Worm (Caenorhabditis elegans) whole organism, early embryonic: ENCODE data around the gene rpl-43.

Source experiments
- B0310.2 ChIP-seq: sonication (generic microtip); optimal IDR thresholded peaks from 2 replicates; lab custom pipeline; 2016; ENCODE audit warnings: mild to moderate bottlenecking, missing genetic modification characterization, missing compliant biosample characterization
- F13C5.2 ChIP-seq: sonication (generic microtip); optimal IDR thresholded peaks from 2 replicates; lab custom pipeline; 2017; ENCODE audit warnings: mild to moderate bottlenecking, missing genetic modification characterization, inconsistent platforms, missing compliant biosample characterization
- aly-1 ChIP-seq: sonication (generic microtip); optimal IDR thresholded peaks from 2 replicates; lab custom pipeline; 2016; ENCODE audit warnings: missing genetic modification characterization, missing compliant biosample characterization
- ama-1 ChIP-seq: fragments of 150-350 bp; optimal IDR thresholded peaks from 2 replicates; lab custom pipeline; 2014
- ceh-13 ChIP-seq: fragments of 200-800 bp; sonication (Bioruptor generic); optimal IDR thresholded peaks from 2 replicates; lab custom pipeline; 2018; ENCODE audit warnings: mild to moderate bottlenecking, missing genetic modification characterization, missing compliant biosample characterization
- ceh-36 ChIP-seq: sonication (generic microtip); optimal IDR thresholded peaks from 2 replicates; lab custom pipeline; 2016; ENCODE audit warnings: missing genetic modification characterization, inconsistent platforms, missing compliant biosample characterization
- ets-7 ChIP-seq: sonication (generic microtip); optimal IDR thresholded peaks from 2 replicates; lab custom pipeline; 2016; ENCODE audit warnings: missing genotype, missing genetic modification characterization, missing compliant biosample characterization
- flt-1 ChIP-seq: fragments of 200-800 bp; sonication (Bioruptor generic); IDR thresholded peaks from 2 replicates; pipeline ENCODE4 v1.3.6; 2022; ENCODE audit warnings: missing genetic modification characterization, missing compliant biosample characterization
- hmbx-1 ChIP-seq: sonication (generic microtip); optimal IDR thresholded peaks from 2 replicates; lab custom pipeline; 2016; ENCODE audit warnings: mild to moderate bottlenecking, missing genetic modification characterization, missing compliant biosample characterization
- hmg-4 ChIP-seq: fragments of 200-800 bp; sonication (Bioruptor generic); optimal IDR thresholded peaks from 2 replicates; lab custom pipeline; 2018; ENCODE audit warnings: mild to moderate bottlenecking, missing genetic modification characterization, missing compliant biosample characterization
- hnd-1 ChIP-seq: sonication (generic microtip); optimal IDR thresholded peaks from 2 replicates; lab custom pipeline; 2016; ENCODE audit warnings: missing genetic modification characterization, missing compliant biosample characterization
- pes-1 ChIP-seq: fragments of 200-800 bp; sonication (Bioruptor generic); IDR thresholded peaks from 2 replicates; pipeline ENCODE4 v1.3.6; 2022; ENCODE audit warnings: missing genetic modification reagents, missing genetic modification characterization, missing compliant biosample characterization
- scrt-1 ChIP-seq: fragments of 200-800 bp; sonication (Bioruptor generic); IDR thresholded peaks from 2 replicates; pipeline ENCODE4 v1.3.6; 2022; ENCODE audit warnings: missing genetic modification characterization, missing compliant biosample characterization
- sea-1 ChIP-seq: fragments of 200-800 bp; sonication (Bioruptor generic); conservative IDR thresholded peaks from 2 replicates; pipeline ENCODE4 v1.3.6; 2022; ENCODE audit warnings: missing genetic modification characterization, missing compliant biosample characterization
- tbx-11 ChIP-seq: fragments of 200-800 bp; sonication (Bioruptor generic); IDR thresholded peaks from 2 replicates; pipeline ENCODE4 v1.3.6; 2022; ENCODE audit warnings: missing genetic modification characterization, missing compliant biosample characterization
- tbx-37 ChIP-seq: fragments of 200-800 bp; sonication (Bioruptor generic); conservative IDR thresholded peaks from 2 replicates; pipeline ENCODE4 v1.3.6; 2022; ENCODE audit warnings: missing genetic modification reagents, missing genetic modification characterization, missing compliant biosample characterization
- tra-4 ChIP-seq: sonication (generic microtip); optimal IDR thresholded peaks from 2 replicates; lab custom pipeline; 2017; ENCODE audit warnings: missing genetic modification characterization, missing compliant biosample characterization

rpl-43 gene

ce11 chrII:14155259-14156023 lies at the start of gene rpl-43, which contains the start of gene xrn-2:
Gene rpl-43 (plus strand): TSS chrII:14155294.
Gene xrn-2 (plus strand): TSS chrII:14155768.
- TF ChIP-seq hmbx-1 (no peak), ama-1 (lab: Kevin White, UChicago) (peak; percentile 49), scrt-1 (GFP tag; lab: Robert Waterston, UW) (0 out of 2 replicates have a peak, but pooled peaks have one; percentile 20)

ce11 chrII:14106164-14106563 lies 48.9 kb upstream of the rpl-43 start:
- no peak for TF ChIP-seq sea-1 (GFP tag; lab: Robert Waterston, UW)
- TF ChIP-seq tbx-11: no peak
- TF ChIP-seq tbx-37 (GFP tag; lab: Robert Waterston, UW): no peak
- TF ChIP-seq ama-1 (lab: Kevin White, UChicago): no peak
- no peak for TF ChIP-seq flt-1 (GFP tag; lab: Robert Waterston, UW)
- TF ChIP-seq tra-4: no peak
- TF ChIP-seq hmbx-1: no peak
- TF ChIP-seq ceh-13 (GFP tag; lab: Kevin White, UChicago): no peak

- TF ChIP-seq hmbx-1 (no peak), sea-1 (GFP tag; lab: Robert Waterston, UW) (no peak), F13C5.2 (tag; lab: Kevin White, UChicago) (no peak), aly-1 (no peak), ets-7 (tag; lab: Kevin White, UChicago) (no peak), tbx-37 (GFP tag; lab: Robert Waterston, UW) (no peak), ama-1 (lab: Kevin White, UChicago) (no peak), hnd-1 (tag; lab: Kevin White, UChicago) (no peak), pes-1 (GFP tag; lab: Robert Waterston, UW) (no peak), scrt-1 (GFP tag; lab: Robert Waterston, UW) (no peak), tbx-11 (no peak), tra-4 (no peak), ceh-13 (GFP tag; lab: Kevin White, UChicago) (no peak)
Observed at ce11 chrII:14109184-14109664, 45.9 kb upstream of the rpl-43 start, which contains the start of gene cpg-7. Gene cpg-7 (minus strand): TSS chrII:14109234.

- no peak for TF ChIP-seq ama-1 (lab: Kevin White, UChicago)
- TF ChIP-seq ceh-36 (tag; lab: Kevin White, UChicago): no peak
Observed at ce11 chrII:14112842-14113241, 42.3 kb upstream of the rpl-43 start.

ce11 chrII:14118391-14118790 lies 36.7 kb upstream of the rpl-43 start:
- TF ChIP-seq tbx-11 (no peak), scrt-1 (GFP tag; lab: Robert Waterston, UW) (no peak), flt-1 (GFP tag; lab: Robert Waterston, UW) (no peak), hmbx-1 (no peak), F13C5.2 (tag; lab: Kevin White, UChicago) (no peak), hnd-1 (tag; lab: Kevin White, UChicago) (no peak), ama-1 (lab: Kevin White, UChicago) (no peak), hmg-4 (no peak), pes-1 (GFP tag; lab: Robert Waterston, UW) (no peak), tbx-37 (GFP tag; lab: Robert Waterston, UW) (no peak), tra-4 (no peak)

ce11 chrII:14122065-14122464 lies 33.0 kb upstream of the rpl-43 start, which contains the start of gene K09E4.4:
Gene K09E4.4 (minus strand): TSS chrII:14122165.
- TF ChIP-seq F13C5.2 (tag; lab: Kevin White, UChicago): no peak
- no peak for TF ChIP-seq tbx-11
- no peak for TF ChIP-seq sea-1 (GFP tag; lab: Robert Waterston, UW)
- no peak for TF ChIP-seq scrt-1 (GFP tag; lab: Robert Waterston, UW)
- TF ChIP-seq ets-7 (tag; lab: Kevin White, UChicago): no peak
- TF ChIP-seq ceh-13 (GFP tag; lab: Kevin White, UChicago): no peak
- no peak for TF ChIP-seq pes-1 (GFP tag; lab: Robert Waterston, UW)
- TF ChIP-seq ama-1 (lab: Kevin White, UChicago): no peak
- TF ChIP-seq aly-1: no peak
- TF ChIP-seq flt-1 (GFP tag; lab: Robert Waterston, UW): no peak
- no peak for TF ChIP-seq ceh-36 (tag; lab: Kevin White, UChicago)
- no peak for TF ChIP-seq B0310.2 (tag; lab: Kevin White, UChicago)
- TF ChIP-seq tbx-37 (GFP tag; lab: Robert Waterston, UW): no peak
- no peak for TF ChIP-seq hmbx-1
- TF ChIP-seq hnd-1 (tag; lab: Kevin White, UChicago): no peak
- no peak for TF ChIP-seq tra-4

- no peak for TF ChIP-seq pes-1 (GFP tag; lab: Robert Waterston, UW)
- TF ChIP-seq hmbx-1: no peak
- no peak for TF ChIP-seq B0310.2 (tag; lab: Kevin White, UChicago)
- TF ChIP-seq tra-4: no peak
- TF ChIP-seq hmg-4: no peak
- no peak for TF ChIP-seq F13C5.2 (tag; lab: Kevin White, UChicago)
- no peak for TF ChIP-seq tbx-11
Observed at ce11 chrII:14126841-14127240, 28.3 kb upstream of the rpl-43 start, which contains the start of gene K09E4.3. Gene K09E4.3 (minus strand): TSS chrII:14126941.

ce11 chrII:14129191-14129590 lies 25.9 kb upstream of the rpl-43 start:
- no peak for TF ChIP-seq pes-1 (GFP tag; lab: Robert Waterston, UW)
- no peak for TF ChIP-seq F13C5.2 (tag; lab: Kevin White, UChicago)
- no peak for TF ChIP-seq flt-1 (GFP tag; lab: Robert Waterston, UW)
- TF ChIP-seq hmbx-1: no peak
- no peak for TF ChIP-seq ama-1 (lab: Kevin White, UChicago)
- TF ChIP-seq ets-7 (tag; lab: Kevin White, UChicago): no peak
- TF ChIP-seq tbx-37 (GFP tag; lab: Robert Waterston, UW): no peak
- TF ChIP-seq hnd-1 (tag; lab: Kevin White, UChicago): no peak
- no peak for TF ChIP-seq hmg-4
- no peak for TF ChIP-seq B0310.2 (tag; lab: Kevin White, UChicago)
